Fruit fly (Drosophila melanogaster) S2 (cell line): ENCODE data around the gene CG17237.

ENCODE experiments used
- CG8478 ChIP-seq: fragments of >200 bp; optimal IDR thresholded peaks from 2 replicates; lab custom pipeline; 2018
- CTCF ChIP-seq, 2 experiments: fragments of >200 bp; optimal IDR thresholded peaks; 2 replicates each; lab custom pipeline; 2018

DNA sequence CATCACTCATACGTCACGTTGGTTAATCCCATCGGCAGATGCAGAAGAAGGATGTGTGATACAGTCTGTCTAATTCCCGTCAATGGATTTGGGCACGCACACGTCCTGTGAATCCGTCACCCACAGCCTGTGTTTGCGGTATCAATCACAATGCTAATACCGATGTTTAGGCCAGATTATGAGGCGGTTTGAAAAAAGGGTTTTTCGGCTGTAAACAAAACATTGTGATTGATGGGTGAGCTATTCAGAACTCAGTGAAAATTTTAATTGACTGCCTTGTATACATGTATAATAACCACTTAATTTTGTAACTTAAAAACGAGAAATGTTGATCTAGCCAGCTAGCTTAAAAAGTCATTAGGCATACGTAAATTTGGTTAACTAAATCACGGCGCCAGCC is 26.1 kb downstream of the CG17237 start, which contains the start of gene CG4270:
- no peak for TF ChIP-seq CG8478 (lab: Kevin White, UChicago)
- TF ChIP-seq CTCF (optimal IDR thresholded peaks at IDR 0.05; lab: Kevin White, UChicago) = no peak
